Worm (Caenorhabditis elegans): ENCODE measurements around the gene ptd-2.

- TF ChIP-seq elt-4 (tag; optimal IDR thresholded peaks at IDR 0.05) (no peak), fkh-10 (GFP tag; optimal IDR thresholded peaks at IDR 0.05) (no peak), nhr-232 (tag; optimal IDR thresholded peaks at IDR 0.05) (no peak), ceh-6 (GFP tag; optimal IDR thresholded peaks at IDR 0.05) (no peak), ceh-45 (GFP tag; IDR thresholded peaks at IDR 0.05) (no peak), nfya-1 (tag; optimal IDR thresholded peaks at IDR 0.05) (no peak), dve-1 (tag; optimal IDR thresholded peaks at IDR 0.05) (no peak), unc-3 (GFP tag; conservative IDR thresholded peaks at IDR 0.05) (no peak), unc-3 (tag; optimal IDR thresholded peaks at IDR 0.05) (no peak), nhr-11 (tag; optimal IDR thresholded peaks at IDR 0.05) (no peak)
These were observed 25.7 kb upstream of the ptd-2 start for ce11 chrV:9224377-9224776.
